Worm (Caenorhabditis elegans): ENCODE data around the gene F18C5.5.
A peak's percentile ranks its signal among the peaks of the same experiment; 100 is the strongest.

F18C5.5 gene

ce11 chrII:6609315-6609842 is 42.9 kb upstream of the F18C5.5 start, which contains the start of gene epg-5:
TSS of gene epg-5 (minus strand) at chrII:6609365.
- TF ChIP-seq madf-6 (GFP tag; IDR thresholded peaks at IDR 0.05): no peak
- no peak for TF ChIP-seq mcd-1 (GFP tag; IDR thresholded peaks at IDR 0.05)
- no peak for TF ChIP-seq lag-1 (GFP tag; IDR thresholded peaks at IDR 0.05)
- no peak for TF ChIP-seq nhr-120 (GFP tag; IDR thresholded peaks at IDR 0.05)
- no peak for TF ChIP-seq let-526 (GFP tag; IDR thresholded peaks at IDR 0.05)
- no peak for TF ChIP-seq snpc-4 (GFP tag; optimal IDR thresholded peaks at IDR 0.05)
- peak in 1 of 4 experiments; percentile 3 for TF ChIP-seq snpc-4 (tag; optimal IDR thresholded peaks at IDR 0.05)
- TF ChIP-seq snpc-1.3 (tag; optimal IDR thresholded peaks at IDR 0.05; ENCODE audit: insufficient read depth): no peak
- TF ChIP-seq F37B4.10 (GFP tag; IDR thresholded peaks at IDR 0.05): no peak
- no peak for TF ChIP-seq dox-1 (GFP tag; IDR thresholded peaks at IDR 0.05)
- peak; percentile 21 for TF ChIP-seq nhr-80 (tag; optimal IDR thresholded peaks at IDR 0.05)
- no peak for TF ChIP-seq lin-54 (GFP tag; optimal IDR thresholded peaks at IDR 0.05)
- TF ChIP-seq attf-5 (GFP tag; optimal IDR thresholded peaks at IDR 0.05): peak; percentile 78
- TF ChIP-seq hlh-26 (GFP tag; conservative IDR thresholded peaks at IDR 0.05): no peak
- no peak for TF ChIP-seq ceh-79 (tag; optimal IDR thresholded peaks at IDR 0.05)
- no peak for TF ChIP-seq bed-1 (GFP tag; IDR thresholded peaks at IDR 0.05)
- TF ChIP-seq Y53G8AR.9 (GFP tag; conservative IDR thresholded peaks at IDR 0.05): no peak
- no peak for TF ChIP-seq cebp-1 (GFP tag; IDR thresholded peaks at IDR 0.05)
- TF ChIP-seq cebp-1 (tag; optimal IDR thresholded peaks at IDR 0.05): peak; percentile 29
- peak; percentile 54 for TF ChIP-seq pha-4 (tag; optimal IDR thresholded peaks at IDR 0.05)
- no peak for TF ChIP-seq hmg-20 (GFP tag; IDR thresholded peaks at IDR 0.05)
- TF ChIP-seq hmg-1.2 (GFP tag; IDR thresholded peaks at IDR 0.05): peak; percentile 9; the same call in 1 of the 2 replicates
- no peak for TF ChIP-seq F55B11.4 (tag; optimal IDR thresholded peaks at IDR 0.05; ENCODE audit: borderline replicate concordance, insufficient read depth)
- TF ChIP-seq mel-28 (tag; optimal IDR thresholded peaks at IDR 0.05; ENCODE audit: borderline replicate concordance): no peak
- no peak for TF ChIP-seq hlh-12 (tag; optimal IDR thresholded peaks at IDR 0.05)
- no peak for TF ChIP-seq Y67H2A.10 (GFP tag; conservative IDR thresholded peaks at IDR 0.05)

- TF ChIP-seq zfh-2 (GFP tag; conservative IDR thresholded peaks at IDR 0.05) (no peak), ztf-26 (tag; optimal IDR thresholded peaks at IDR 0.05) (no peak), B0336.3 (GFP tag; IDR thresholded peaks at IDR 0.05) (no peak), dox-1 (GFP tag; IDR thresholded peaks at IDR 0.05) (no peak), ceh-91 (GFP tag; IDR thresholded peaks at IDR 0.05) (no peak), mcd-1 (GFP tag; IDR thresholded peaks at IDR 0.05) (no peak), hrde-1 (tag; optimal IDR thresholded peaks at IDR 0.05; ENCODE audit: borderline replicate concordance) (no peak), F52B5.7 (tag; optimal IDR thresholded peaks at IDR 0.05) (no peak), attf-5 (GFP tag; optimal IDR thresholded peaks at IDR 0.05) (no peak), snpc-1.1 (tag; optimal IDR thresholded peaks at IDR 0.05; ENCODE audit: insufficient read depth) (no peak), ztf-22 (GFP tag; optimal IDR thresholded peaks at IDR 0.05) (no peak), aptf-2 (GFP tag; conservative IDR thresholded peaks at IDR 0.05) (no peak), nfya-1 (tag; optimal IDR thresholded peaks at IDR 0.05; ENCODE audit: borderline replicate concordance, insufficient read depth) (no peak), lin-54 (GFP tag; optimal IDR thresholded peaks at IDR 0.05) (no peak), efl-1 (GFP tag; optimal IDR thresholded peaks at IDR 0.05) (no peak), nhr-90 (tag; optimal IDR thresholded peaks at IDR 0.05) (no peak)
These were observed 42.1 kb upstream of the F18C5.5 start for ce11 chrII:6608626-6609025.
